Fruit fly (Drosophila melanogaster) whole organism, pupa: ENCODE results near the gene CG12011.

Experiments
- CG10348 ChIP-seq: fragments of 200-800 bp; sonication (Bioruptor generic); IDR thresholded peaks from 2 replicates; pipeline ENCODE4 v1.3.6; 2022; ENCODE audit warnings: missing biosample characterization, missing genetic modification characterization
- CG15710 ChIP-seq: fragments of 200-800 bp; sonication (Bioruptor generic); optimal IDR thresholded peaks from 2 replicates; lab custom pipeline; 2018; ENCODE audit warnings: missing biosample characterization, mild to moderate bottlenecking, missing genetic modification characterization, moderate library complexity
- CG17806 ChIP-seq: fragments of 200-800 bp; sonication (Bioruptor generic); optimal IDR thresholded peaks from 2 replicates; lab custom pipeline; 2018; ENCODE audit warnings: missing biosample characterization, mild to moderate bottlenecking, missing genetic modification characterization, moderate library complexity
- CG34367 ChIP-seq: fragments of 200-800 bp; sonication (Bioruptor generic); optimal IDR thresholded peaks from 2 replicates; lab custom pipeline; 2018; ENCODE audit warnings: missing biosample characterization, mild to moderate bottlenecking, missing genetic modification characterization
- CG4496 ChIP-seq: fragments of 200-800 bp; sonication (Bioruptor generic); IDR thresholded peaks from 3 replicates; pipeline ENCODE4 v1.3.6; 2022; ENCODE audit warnings: missing biosample characterization, missing genetic modification characterization
- CG8301 ChIP-seq: fragments of 200-800 bp; sonication (Bioruptor generic); optimal IDR thresholded peaks from 2 replicates; lab custom pipeline; 2018; ENCODE audit warnings: missing biosample characterization, mild to moderate bottlenecking, missing genetic modification characterization
- D1 ChIP-seq: fragments of 200-800 bp; sonication (Bioruptor generic); optimal IDR thresholded peaks from 2 replicates; lab custom pipeline; 2018; ENCODE audit warnings: missing biosample characterization, mild to moderate bottlenecking, missing genetic modification characterization, moderate library complexity
- EcR ChIP-seq: fragments of 200-800 bp; sonication (Bioruptor generic); optimal IDR thresholded peaks from 3 replicates; lab custom pipeline; 2019; ENCODE audit warnings: missing biosample characterization, missing genetic modification characterization, mild to moderate bottlenecking, moderate library complexity, missing genetic modification reagents
- fd96Ca ChIP-seq: fragments of 200-800 bp; sonication (Bioruptor generic); IDR thresholded peaks from 3 replicates; pipeline ENCODE4 v1.3.6; 2022; ENCODE audit warnings: missing biosample characterization, missing genetic modification characterization

DNA sequence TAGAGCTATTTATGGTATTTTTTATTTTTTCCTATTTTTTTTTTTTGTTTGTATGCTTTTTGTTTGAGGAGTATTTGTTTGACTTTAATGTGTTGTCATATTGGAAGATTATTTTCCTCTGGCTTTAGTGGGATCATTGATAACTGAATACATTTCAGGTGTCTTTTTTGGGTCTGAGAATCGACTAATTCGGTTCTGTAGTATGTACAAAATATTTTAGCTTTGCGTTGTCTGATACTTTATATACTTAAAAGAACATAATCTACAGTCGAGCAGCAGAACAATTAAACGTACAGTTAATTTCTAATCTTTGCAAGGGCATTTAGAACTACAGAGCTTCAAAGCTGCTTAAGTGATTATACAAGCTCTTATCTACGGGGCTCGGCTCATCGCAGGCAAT lies 28.6 kb downstream of the CG12011 start, which contains the start of gene CG18171:
- TF ChIP-seq CG10348 (GFP tag; lab: Robert Waterston, UW), result no peak
- no peak for TF ChIP-seq D1 (tag; lab: Kevin White, UChicago)
- no peak for TF ChIP-seq CG4496 (GFP tag; lab: Robert Waterston, UW)
- TF ChIP-seq EcR (GFP tag; lab: Kevin White, UChicago), result no peak
- TF ChIP-seq CG34367 (tag; lab: Kevin White, UChicago), result no peak
- TF ChIP-seq CG15710 (tag; lab: Kevin White, UChicago), result no peak
- TF ChIP-seq CG17806 (tag; lab: Kevin White, UChicago), result no peak
- no peak for TF ChIP-seq fd96Ca (GFP tag; lab: Robert Waterston, UW)
- no peak for TF ChIP-seq CG8301 (tag; lab: Kevin White, UChicago)
